Worm (Caenorhabditis elegans): ENCODE measurements around the gene nish-1.

The nish-1 gene

ce11 chrIV:10869642-10870041 lies 5.5 kb downstream of the nish-1 start:
- TF ChIP-seq ahr-1 (tag; optimal IDR thresholded peaks at IDR 0.05) (no peak), K09A11.1 (tag; optimal IDR thresholded peaks at IDR 0.05; ENCODE audit: insufficient read depth) (no peak), sdc-2 (tag; optimal IDR thresholded peaks at IDR 0.05) (no peak), ceh-34 (tag; optimal IDR thresholded peaks at IDR 0.05) (peak; percentile 79), pros-1 (tag; optimal IDR thresholded peaks at IDR 0.05) (no peak), unc-55 (GFP tag; optimal IDR thresholded peaks at IDR 0.05) (no peak), ceh-24 (tag; optimal IDR thresholded peaks at IDR 0.05) (no peak), pha-2 (tag; optimal IDR thresholded peaks at IDR 0.05) (peak; percentile 5), ceh-2 (tag; optimal IDR thresholded peaks at IDR 0.05) (no peak), ceh-45 (GFP tag; IDR thresholded peaks at IDR 0.05) (no peak)

- TF ChIP-seq unc-42 (tag; optimal IDR thresholded peaks at IDR 0.05): peak; percentile 70
- TF ChIP-seq pax-1 (tag; optimal IDR thresholded peaks at IDR 0.05): no peak
Measured at ce11 chrIV:10870158-10870557, 6.0 kb downstream of the nish-1 start.

ce11 chrIV:10874527-10874926 lies 10.4 kb downstream of the nish-1 start, which contains the start of gene F13E9.12:
F13E9.12 (minus strand) TSS chrIV:10874627.
- TF ChIP-seq pha-2 (tag; optimal IDR thresholded peaks at IDR 0.05): no peak
- no peak for TF ChIP-seq zip-5 (tag; optimal IDR thresholded peaks at IDR 0.05)
- no peak for TF ChIP-seq che-1 (tag; optimal IDR thresholded peaks at IDR 0.05)
- no peak for TF ChIP-seq hlh-8 (tag; optimal IDR thresholded peaks at IDR 0.05)
- no peak for TF ChIP-seq ceh-19 (GFP tag; optimal IDR thresholded peaks at IDR 0.05)
- TF ChIP-seq eyg-1 (tag; optimal IDR thresholded peaks at IDR 0.05): no peak
- no peak for TF ChIP-seq unc-86 (tag; optimal IDR thresholded peaks at IDR 0.05)
- no peak for TF ChIP-seq ceh-31 (tag; optimal IDR thresholded peaks at IDR 0.05)
- no peak for TF ChIP-seq hlh-15 (tag; optimal IDR thresholded peaks at IDR 0.05)
- no peak for TF ChIP-seq ceh-6 (GFP tag; optimal IDR thresholded peaks at IDR 0.05)
- no peak for TF ChIP-seq pag-3 (tag; optimal IDR thresholded peaks at IDR 0.05; ENCODE audit: borderline replicate concordance)
- TF ChIP-seq npax-4 (tag; optimal IDR thresholded peaks at IDR 0.05): no peak
- no peak for TF ChIP-seq ceh-22 (tag; optimal IDR thresholded peaks at IDR 0.05)
- no peak for TF ChIP-seq sox-2 (GFP tag; IDR thresholded peaks at IDR 0.05)

ce11 chrIV:10876844-10877243 lies 12.7 kb downstream of the nish-1 start, which contains the start of gene fipr-14:
fipr-14 (plus strand) TSS chrIV:10877144.
- no peak for TF ChIP-seq C38D4.7 (GFP tag; optimal IDR thresholded peaks at IDR 0.05)
- no peak for TF ChIP-seq ref-2 (tag; optimal IDR thresholded peaks at IDR 0.05)
- TF ChIP-seq ceh-14 (tag; optimal IDR thresholded peaks at IDR 0.05): no peak
- TF ChIP-seq pha-4 (tag; optimal IDR thresholded peaks at IDR 0.05): no peak
- no peak for TF ChIP-seq hlh-6 (tag; optimal IDR thresholded peaks at IDR 0.05)
- TF ChIP-seq ceh-34 (tag; optimal IDR thresholded peaks at IDR 0.05): no peak
- no peak for TF ChIP-seq mec-3 (tag; optimal IDR thresholded peaks at IDR 0.05; ENCODE audit: borderline replicate concordance)
- no peak for TF ChIP-seq elt-2 (tag; optimal IDR thresholded peaks at IDR 0.05)

- TF ChIP-seq unc-86 (tag; optimal IDR thresholded peaks at IDR 0.05) (no peak), pat-9 (tag; optimal IDR thresholded peaks at IDR 0.05) (no peak), elt-4 (tag; optimal IDR thresholded peaks at IDR 0.05) (no peak), pha-4 (tag; optimal IDR thresholded peaks at IDR 0.05) (no peak), rnt-1 (tag; optimal IDR thresholded peaks at IDR 0.05) (no peak), ets-4 (tag; optimal IDR thresholded peaks at IDR 0.05) (no peak), sdc-2 (tag; optimal IDR thresholded peaks at IDR 0.05) (no peak), ceh-19 (GFP tag; optimal IDR thresholded peaks at IDR 0.05) (no peak), hlh-30 (tag; optimal IDR thresholded peaks at IDR 0.05; ENCODE audit: insufficient read depth) (no peak), ceh-2 (tag; optimal IDR thresholded peaks at IDR 0.05) (no peak), Y22D7AL.16 (tag; optimal IDR thresholded peaks at IDR 0.05) (no peak), pha-2 (tag; optimal IDR thresholded peaks at IDR 0.05) (no peak), ztf-16 (tag; optimal IDR thresholded peaks at IDR 0.05) (no peak)
Measured at ce11 chrIV:10879542-10879941, 15.4 kb downstream of the nish-1 start, which contains the start of gene sdz-13. sdz-13 (minus strand) TSS chrIV:10879642.
